Worm (Caenorhabditis elegans) whole organism, late embryonic: ENCODE results near the gene acc-1.

Experiments used
- C08G9.2 ChIP-seq: sonication (generic microtip); optimal IDR thresholded peaks from 2 replicates; lab custom pipeline; 2016; ENCODE audit warnings: mild to moderate bottlenecking, missing genetic modification characterization, moderate library complexity, missing compliant biosample characterization
- K02D7.2 ChIP-seq: sonication (generic microtip); optimal IDR thresholded peaks from 2 replicates; lab custom pipeline; 2017; ENCODE audit warnings: mild to moderate bottlenecking, missing genetic modification characterization, missing compliant biosample characterization
- ceh-14 ChIP-seq: sonication (generic microtip); optimal IDR thresholded peaks from 2 replicates; lab custom pipeline; 2016; ENCODE audit warnings: missing genotype, missing genetic modification characterization, missing compliant biosample characterization
- ceh-19 ChIP-seq: fragments of 200-800 bp; sonication (Bioruptor generic); optimal IDR thresholded peaks from 2 replicates; lab custom pipeline; 2018; ENCODE audit warnings: mild to moderate bottlenecking, missing genetic modification characterization, missing compliant biosample characterization
- ceh-22 ChIP-seq: sonication (generic microtip); optimal IDR thresholded peaks from 2 replicates; lab custom pipeline; 2017; ENCODE audit warnings: missing biosample characterization, missing genetic modification characterization
- ceh-24 ChIP-seq: sonication (generic microtip); optimal IDR thresholded peaks from 2 replicates; lab custom pipeline; 2016; ENCODE audit warnings: mild to moderate bottlenecking, missing genetic modification characterization, missing compliant biosample characterization
- ceh-34 ChIP-seq: sonication (generic microtip); optimal IDR thresholded peaks from 2 replicates; lab custom pipeline; 2016; ENCODE audit warnings: mild to moderate bottlenecking, missing genetic modification characterization, missing compliant biosample characterization
- che-1 ChIP-seq: sonication (generic microtip); optimal IDR thresholded peaks from 2 replicates; lab custom pipeline; 2016; ENCODE audit warnings: mild to moderate bottlenecking, missing genetic modification characterization, missing compliant biosample characterization
- dmd-4 ChIP-seq: sonication (generic microtip); optimal IDR thresholded peaks from 2 replicates; lab custom pipeline; 2016; ENCODE audit warnings: borderline replicate concordance, missing genetic modification characterization, missing compliant biosample characterization
- dve-1 ChIP-seq: sonication (generic microtip); optimal IDR thresholded peaks from 2 replicates; lab custom pipeline; 2017; ENCODE audit warnings: antibody characterized with exemption, mild to moderate bottlenecking, missing genetic modification characterization, missing compliant biosample characterization
- elt-2 ChIP-seq: sonication (generic microtip); optimal IDR thresholded peaks from 2 replicates; lab custom pipeline; 2016; ENCODE audit warnings: missing genetic modification reagents, missing genetic modification characterization, missing compliant biosample characterization
- elt-4 ChIP-seq: sonication (generic microtip); optimal IDR thresholded peaks from 2 replicates; lab custom pipeline; 2016; ENCODE audit warnings: missing genetic modification characterization, missing compliant biosample characterization
- ets-4 ChIP-seq: sonication (generic microtip); optimal IDR thresholded peaks from 2 replicates; lab custom pipeline; 2016; ENCODE audit warnings: missing genetic modification characterization, missing compliant biosample characterization
- fax-1 ChIP-seq: sonication (generic microtip); optimal IDR thresholded peaks from 2 replicates; lab custom pipeline; 2016; ENCODE audit warnings: missing genotype, missing genetic modification characterization, missing compliant biosample characterization
- fkh-10 ChIP-seq: fragments of 150-350 bp; optimal IDR thresholded peaks from 2 replicates; lab custom pipeline; 2014; ENCODE audit warnings: missing biosample characterization, missing genetic modification reagents, missing genetic modification characterization
- gmeb-2 ChIP-seq: sonication (generic microtip); optimal IDR thresholded peaks from 2 replicates; lab custom pipeline; 2016; ENCODE audit warnings: missing genetic modification characterization, inconsistent platforms, missing compliant biosample characterization
- hlh-13 ChIP-seq: fragments of 200-800 bp; sonication (Bioruptor generic); optimal IDR thresholded peaks from 2 replicates; lab custom pipeline; 2018; ENCODE audit warnings: mild to moderate bottlenecking, missing genetic modification characterization, missing compliant biosample characterization
- hlh-15 ChIP-seq: sonication (generic microtip); optimal IDR thresholded peaks from 2 replicates; lab custom pipeline; 2016; ENCODE audit warnings: missing genetic modification characterization, missing compliant biosample characterization
- hlh-30 ChIP-seq: sonication (generic microtip); optimal IDR thresholded peaks from 2 replicates; lab custom pipeline; 2017; ENCODE audit warnings: antibody characterized with exemption, missing genetic modification characterization, missing compliant biosample characterization; ENCODE audit not compliant: insufficient read depth
- lim-6 ChIP-seq: sonication (generic microtip); optimal IDR thresholded peaks from 2 replicates; lab custom pipeline; 2016; ENCODE audit warnings: missing genetic modification characterization, missing compliant biosample characterization
- lin-11 ChIP-seq: fragments of 200-800 bp; sonication (Bioruptor generic); optimal IDR thresholded peaks from 2 replicates; lab custom pipeline; 2018; ENCODE audit warnings: mild to moderate bottlenecking, missing genetic modification characterization, missing compliant biosample characterization
- nfya-1 ChIP-seq: sonication (generic microtip); optimal IDR thresholded peaks from 2 replicates; lab custom pipeline; 2017; ENCODE audit warnings: missing genetic modification characterization, mild to moderate bottlenecking, missing compliant biosample characterization, antibody characterized with exemption, moderate library complexity
- nhr-11 ChIP-seq: fragments of 150-350 bp; optimal IDR thresholded peaks from 2 replicates; lab custom pipeline; 2014; ENCODE audit warnings: missing biosample characterization, missing genetic modification characterization
- npax-4 ChIP-seq: sonication (generic microtip); optimal IDR thresholded peaks from 2 replicates; lab custom pipeline; 2016; ENCODE audit warnings: missing genetic modification characterization, missing compliant biosample characterization
- odd-2 ChIP-seq: sonication (generic microtip); optimal IDR thresholded peaks from 2 replicates; lab custom pipeline; 2017; ENCODE audit warnings: antibody characterized with exemption, mild to moderate bottlenecking, missing genetic modification characterization, missing compliant biosample characterization
- pax-1 ChIP-seq: fragments of 150-350 bp; optimal IDR thresholded peaks from 2 replicates; lab custom pipeline; 2014; ENCODE audit warnings: missing biosample characterization, missing genetic modification characterization
- pha-2 ChIP-seq: sonication (generic microtip); optimal IDR thresholded peaks from 2 replicates; lab custom pipeline; 2017; ENCODE audit warnings: mild to moderate bottlenecking, missing genetic modification characterization, missing compliant biosample characterization
- pha-4 ChIP-seq: fragments of 150-350 bp; optimal IDR thresholded peaks from 2 replicates; lab custom pipeline; 2018; ENCODE audit warnings: missing biosample characterization, missing genetic modification reagents, missing genetic modification characterization
- pqm-1 ChIP-seq: sonication (generic microtip); optimal IDR thresholded peaks from 2 replicates; lab custom pipeline; 2016; ENCODE audit warnings: missing genetic modification characterization, missing compliant biosample characterization
- pros-1 ChIP-seq: fragments of 150-350 bp; optimal IDR thresholded peaks from 2 replicates; lab custom pipeline; 2014; ENCODE audit warnings: missing biosample characterization, missing genetic modification reagents, missing genetic modification characterization
- ref-2 ChIP-seq: sonication (generic microtip); optimal IDR thresholded peaks from 2 replicates; lab custom pipeline; 2016; ENCODE audit warnings: missing genetic modification characterization, missing compliant biosample characterization
- sdc-2 ChIP-seq: sonication (generic microtip); optimal IDR thresholded peaks from 2 replicates; lab custom pipeline; 2016; ENCODE audit warnings: missing genotype, missing genetic modification characterization, missing compliant biosample characterization
- syd-9 ChIP-seq: sonication (generic microtip); optimal IDR thresholded peaks from 2 replicates; lab custom pipeline; 2016; ENCODE audit warnings: mild to moderate bottlenecking, missing genetic modification characterization, moderate library complexity, missing compliant biosample characterization
- tbx-2 ChIP-seq: sonication (generic microtip); optimal IDR thresholded peaks from 2 replicates; lab custom pipeline; 2016; ENCODE audit warnings: missing genetic modification characterization, missing compliant biosample characterization
- unc-42 ChIP-seq: sonication (generic microtip); optimal IDR thresholded peaks from 2 replicates; lab custom pipeline; 2016; ENCODE audit warnings: missing genotype, missing genetic modification characterization, missing compliant biosample characterization
- unc-86 ChIP-seq: sonication (generic microtip); optimal IDR thresholded peaks from 2 replicates; lab custom pipeline; 2016; ENCODE audit warnings: missing genetic modification characterization, missing compliant biosample characterization

acc-1 gene

ce11 chrIV:9692874-9693273, 35.0 kb downstream of the acc-1 start, which contains the start of gene twk-9:
Gene twk-9 (plus strand): TSS chrIV:9693174.
- TF ChIP-seq fkh-10 (GFP tag; lab: Kevin White, UChicago) = no peak
- TF ChIP-seq pha-4 (tag; lab: Kevin White, UChicago) = no peak
- TF ChIP-seq ets-4 = no peak
- TF ChIP-seq K02D7.2 (tag; lab: Kevin White, UChicago) = no peak
- TF ChIP-seq ceh-24 (tag; lab: Kevin White, UChicago) = no peak
- TF ChIP-seq, all 69 proteins: peak for 0

DNA sequence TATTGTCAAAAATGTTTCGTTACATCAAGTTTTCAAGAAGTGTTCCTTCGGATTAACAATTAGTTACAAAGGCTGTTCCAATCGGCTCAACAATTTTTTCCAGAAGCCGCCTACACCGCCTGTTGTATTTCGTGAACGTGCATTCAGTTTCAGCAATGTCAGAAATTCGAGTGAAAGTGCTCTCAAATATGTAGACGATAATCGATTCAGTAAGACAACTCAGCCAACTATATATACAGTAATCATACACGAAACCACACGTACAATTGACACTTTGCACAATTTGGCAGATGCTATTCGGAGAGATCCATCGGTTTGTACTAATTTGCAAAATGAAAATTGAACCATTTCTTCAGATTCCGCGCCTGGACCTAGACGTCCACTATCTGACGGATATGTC, 38.7 kb downstream of the acc-1 start:
- TF ChIP-seq tbx-2 (tag; lab: Kevin White, UChicago) = no peak
- no peak for TF ChIP-seq elt-2
- TF ChIP-seq K02D7.2 (tag; lab: Kevin White, UChicago) = no peak
- TF ChIP-seq gmeb-2 (tag; lab: Kevin White, UChicago) = no peak
- no peak for TF ChIP-seq hlh-13 (GFP tag; lab: Kevin White, UChicago)
- TF ChIP-seq unc-86 = no peak
- TF ChIP-seq pax-1 (tag; lab: Kevin White, UChicago) = no peak
- no peak for TF ChIP-seq hlh-15 (tag; lab: Kevin White, UChicago)
- TF ChIP-seq ceh-22 (tag; lab: Kevin White, UChicago) = no peak
- TF ChIP-seq sdc-2 (tag; lab: Kevin White, UChicago) = no peak
- no peak for TF ChIP-seq nfya-1 (tag; lab: Kevin White, UChicago)
- TF ChIP-seq ceh-14 (tag; lab: Kevin White, UChicago) = no peak
- TF ChIP-seq lim-6 = no peak
- TF ChIP-seq pha-2 (tag; lab: Kevin White, UChicago) = no peak
- TF ChIP-seq che-1 (tag; lab: Kevin White, UChicago) = no peak
- no peak for TF ChIP-seq hlh-30 (tag; lab: Kevin White, UChicago)

- TF ChIP-seq fax-1 (tag; lab: Kevin White, UChicago) (no peak), dve-1 (no peak), pros-1 (tag; lab: Kevin White, UChicago) (no peak), odd-2 (tag; lab: Kevin White, UChicago) (no peak), dmd-4 (no peak), nhr-11 (tag; lab: Kevin White, UChicago) (no peak), unc-86 (no peak), ceh-24 (tag; lab: Kevin White, UChicago) (no peak), ceh-19 (GFP tag; lab: Kevin White, UChicago) (no peak), ref-2 (tag; lab: Kevin White, UChicago) (no peak), elt-4 (tag; lab: Kevin White, UChicago) (no peak), nfya-1 (tag; lab: Kevin White, UChicago) (no peak), unc-42 (tag; lab: Kevin White, UChicago) (no peak), npax-4 (tag; lab: Kevin White, UChicago) (no peak), syd-9 (tag; lab: Kevin White, UChicago) (no peak), K02D7.2 (tag; lab: Kevin White, UChicago) (no peak), pqm-1 (no peak)
Measured at ce11 chrIV:9697869-9698268, 40.0 kb downstream of the acc-1 start.

- TF ChIP-seq che-1 (tag; lab: Kevin White, UChicago) (no peak), hlh-15 (tag; lab: Kevin White, UChicago) (no peak), K02D7.2 (tag; lab: Kevin White, UChicago) (no peak), lim-6 (no peak), elt-4 (tag; lab: Kevin White, UChicago) (no peak), lin-11 (tag; lab: Kevin White, UChicago) (no peak), ceh-22 (tag; lab: Kevin White, UChicago) (no peak), C08G9.2 (tag; lab: Kevin White, UChicago) (no peak), syd-9 (tag; lab: Kevin White, UChicago) (no peak), ceh-34 (tag; lab: Kevin White, UChicago) (no peak), ceh-14 (tag; lab: Kevin White, UChicago) (no peak), fkh-10 (GFP tag; lab: Kevin White, UChicago) (no peak), pqm-1 (no peak)
Measured at ce11 chrIV:9699062-9699461, 41.2 kb downstream of the acc-1 start.
